Worm (Caenorhabditis elegans): ENCODE results near the gene dpy-26.

The dpy-26 gene

DNA sequence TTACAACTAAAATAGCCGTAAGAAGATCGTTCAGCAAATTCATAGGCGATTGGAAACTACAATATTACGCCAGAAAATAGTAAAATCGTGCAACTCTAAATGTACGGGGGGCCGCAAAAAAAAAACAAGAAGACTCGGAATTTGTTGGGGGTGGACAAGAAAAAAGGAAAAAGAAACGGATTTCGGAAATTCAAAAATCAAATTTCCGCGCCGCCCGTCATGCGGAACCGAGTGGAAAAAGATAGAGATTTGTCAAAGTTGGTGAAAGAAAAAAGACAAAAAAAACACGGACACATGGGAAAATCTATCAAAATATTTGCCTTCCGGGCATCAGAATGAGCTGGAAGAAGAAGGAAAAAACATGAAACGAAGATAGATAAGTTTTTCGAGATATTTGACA, 31.8 kb downstream of the dpy-26 start:
- no peak for TF ChIP-seq nhr-76 (tag; optimal IDR thresholded peaks at IDR 0.05)
- TF ChIP-seq ces-1 (GFP tag; optimal IDR thresholded peaks at IDR 0.05) = peak; percentile 56

DNA sequence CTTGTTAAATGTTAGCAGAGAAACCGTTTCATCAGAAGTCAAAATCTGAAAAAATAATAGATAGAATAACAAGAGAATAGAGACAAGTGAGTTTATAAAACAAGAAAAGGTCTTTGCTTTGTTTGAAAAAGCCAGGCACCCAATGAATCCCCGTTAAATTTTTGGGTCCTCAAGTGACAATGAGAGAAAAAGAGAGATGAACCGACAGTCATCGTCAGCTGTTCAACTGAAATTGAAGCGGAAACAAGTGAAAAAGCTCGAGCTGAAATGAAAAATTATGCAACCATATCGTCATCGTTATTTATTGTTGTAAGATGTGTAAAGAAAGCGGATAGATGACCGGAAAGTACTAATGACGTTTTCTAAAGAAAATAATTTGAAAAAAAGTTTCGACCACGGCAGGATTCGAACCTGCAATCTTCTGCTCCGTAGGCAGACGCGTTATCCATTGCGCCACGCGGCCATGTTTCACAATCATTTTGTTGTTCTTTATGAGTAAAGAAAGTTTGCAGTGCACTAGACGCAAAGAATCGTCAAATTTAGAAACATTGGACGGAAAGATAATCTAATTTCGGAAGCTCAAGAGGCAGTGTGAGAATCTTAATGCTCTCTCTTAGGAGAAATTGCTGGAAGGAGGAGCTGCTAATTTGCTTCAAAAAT, 33.5 kb downstream of the dpy-26 start, which contains the start of gene F08G5.3:
Gene F08G5.3 (minus strand): TSS at position 51 of the 660 bp plus-strand sequence.
- no peak for TF ChIP-seq bed-3 (GFP tag; optimal IDR thresholded peaks at IDR 0.05)
- no peak for TF ChIP-seq ceh-83 (GFP tag; optimal IDR thresholded peaks at IDR 0.05)
- peak; percentile 39 for TF ChIP-seq unc-120 (tag; optimal IDR thresholded peaks at IDR 0.05; ENCODE audit: poor library complexity, severe bottlenecking)
- no peak for TF ChIP-seq unc-62 (GFP tag; optimal IDR thresholded peaks at IDR 0.05)
- no peak for TF ChIP-seq mab-5 (tag; optimal IDR thresholded peaks at IDR 0.05)
- no peak for TF ChIP-seq flh-1 (GFP tag; optimal IDR thresholded peaks at IDR 0.05)
- TF ChIP-seq cnd-1 (tag; optimal IDR thresholded peaks at IDR 0.05) = no peak
- TF ChIP-seq unc-39 (tag; optimal IDR thresholded peaks at IDR 0.05) = no peak
- TF ChIP-seq zip-8 (tag; optimal IDR thresholded peaks at IDR 0.05) = no peak
- TF ChIP-seq pha-4 (tag; optimal IDR thresholded peaks at IDR 0.05) = no peak
- peak; percentile 31 for TF ChIP-seq sptf-1 (tag; optimal IDR thresholded peaks at IDR 0.05)
- TF ChIP-seq drap-1 (GFP tag; optimal IDR thresholded peaks at IDR 0.05) = peak; percentile 4
- no peak for TF ChIP-seq nhr-237 (tag; optimal IDR thresholded peaks at IDR 0.05)
- no peak for TF ChIP-seq elt-3 (tag; optimal IDR thresholded peaks at IDR 0.05)
- TF ChIP-seq nhr-28 (tag; optimal IDR thresholded peaks at IDR 0.05) = no peak
- peak; percentile 70 for TF ChIP-seq ces-1 (GFP tag; optimal IDR thresholded peaks at IDR 0.05)
- no peak for TF ChIP-seq lsy-2 (tag; optimal IDR thresholded peaks at IDR 0.05)
- no peak for TF ChIP-seq M03D4.4 (tag; optimal IDR thresholded peaks at IDR 0.05)
- TF ChIP-seq lin-13 (tag; optimal IDR thresholded peaks at IDR 0.05) = no peak
- no peak for TF ChIP-seq sem-2 (GFP tag; optimal IDR thresholded peaks at IDR 0.05)
- TF ChIP-seq snpc-4 (tag; optimal IDR thresholded peaks at IDR 0.05) = no peak
- TF ChIP-seq lin-32 (GFP tag; optimal IDR thresholded peaks at IDR 0.05) = no peak
- TF ChIP-seq nhr-12 (tag; optimal IDR thresholded peaks at IDR 0.05) = no peak
- no peak for TF ChIP-seq ztf-11 (tag; optimal IDR thresholded peaks at IDR 0.05)
- no peak for TF ChIP-seq tbx-8 (GFP tag; optimal IDR thresholded peaks at IDR 0.05)
- TF ChIP-seq nhr-76 (tag; optimal IDR thresholded peaks at IDR 0.05) = no peak
- no peak for TF ChIP-seq elt-1 (tag; optimal IDR thresholded peaks at IDR 0.05; ENCODE audit: borderline replicate concordance, insufficient read depth)
- no peak for TF ChIP-seq ceh-39 (tag; optimal IDR thresholded peaks at IDR 0.05)
- no peak for TF ChIP-seq mep-1 (tag; optimal IDR thresholded peaks at IDR 0.05)
- no peak for TF ChIP-seq mls-2 (tag; optimal IDR thresholded peaks at IDR 0.05)
- TF ChIP-seq nhr-2 (tag; optimal IDR thresholded peaks at IDR 0.05) = no peak
- peak; percentile 44 for TF ChIP-seq hlh-1 (tag; optimal IDR thresholded peaks at IDR 0.05)
- TF ChIP-seq blmp-1 (tag; optimal IDR thresholded peaks at IDR 0.05) = no peak

DNA sequence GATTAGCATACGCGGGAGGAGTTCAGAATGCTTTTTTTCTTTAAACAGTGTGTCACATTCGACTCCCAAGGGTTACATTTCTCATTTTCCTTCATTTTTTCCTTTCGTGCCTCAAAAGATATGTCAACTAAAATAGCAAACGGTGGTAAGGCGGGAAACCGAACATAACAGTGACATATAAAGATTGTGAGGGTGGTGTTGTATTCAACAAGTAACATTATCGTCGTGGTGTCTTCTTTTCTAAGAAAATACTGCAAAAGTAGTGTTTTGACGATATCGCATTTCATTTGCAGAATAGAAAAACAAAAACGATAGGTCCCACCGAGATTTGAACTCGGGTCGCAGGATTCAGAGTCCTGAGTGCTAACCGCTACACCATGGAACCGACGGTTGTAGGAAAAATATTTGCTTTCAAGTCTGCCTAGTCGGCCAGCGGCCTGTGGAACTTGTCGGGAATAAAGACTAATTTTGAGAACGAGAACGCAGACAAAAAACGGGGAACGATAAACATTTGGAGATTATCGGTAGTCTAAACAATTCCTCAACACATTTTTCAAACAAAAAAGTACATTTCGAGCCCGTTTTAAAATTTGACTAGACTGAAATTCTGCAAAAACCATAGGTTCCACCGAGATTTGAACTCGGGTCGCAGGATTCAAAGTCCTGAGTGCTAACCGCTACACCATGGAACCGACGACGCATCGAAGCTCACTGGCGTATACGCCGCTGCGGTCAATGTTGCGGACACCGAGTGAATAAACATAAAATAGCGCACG, 34.3 kb downstream of the dpy-26 start:
- TF ChIP-seq drap-1 (GFP tag; optimal IDR thresholded peaks at IDR 0.05) (no peak), lin-13 (tag; optimal IDR thresholded peaks at IDR 0.05) (no peak), elt-3 (tag; optimal IDR thresholded peaks at IDR 0.05) (no peak), cnd-1 (tag; optimal IDR thresholded peaks at IDR 0.05) (peak; percentile 35), sptf-1 (tag; optimal IDR thresholded peaks at IDR 0.05) (peak; percentile 52), ham-2 (GFP tag; optimal IDR thresholded peaks at IDR 0.05) (peak; percentile 48), nhr-76 (tag; optimal IDR thresholded peaks at IDR 0.05) (no peak), lin-32 (GFP tag; optimal IDR thresholded peaks at IDR 0.05) (peak; percentile 63), hlh-1 (tag; optimal IDR thresholded peaks at IDR 0.05) (no peak), M03D4.4 (tag; optimal IDR thresholded peaks at IDR 0.05) (peak; percentile 32), ceh-83 (GFP tag; optimal IDR thresholded peaks at IDR 0.05) (peak; percentile 34)

DNA sequence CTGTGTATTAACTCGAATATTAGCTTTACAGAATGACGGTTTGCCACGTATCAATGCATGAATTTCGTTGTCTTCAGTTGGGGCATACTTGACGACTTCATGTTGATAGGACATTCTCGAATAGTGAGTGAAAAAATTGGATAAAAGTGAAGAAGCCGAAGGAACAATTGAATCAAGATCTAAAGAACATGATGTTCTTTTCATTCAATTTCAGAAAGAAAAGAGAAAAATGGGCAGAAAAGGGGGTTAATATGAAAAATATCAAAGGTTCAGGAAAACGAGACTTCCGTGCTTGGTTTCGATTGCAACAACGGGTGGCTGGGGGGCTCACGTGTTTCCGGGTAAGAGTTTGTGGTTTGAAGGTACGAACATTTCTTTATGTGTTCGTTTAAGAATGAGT, 36.5 kb downstream of the dpy-26 start:
- no peak for TF ChIP-seq tbx-8 (GFP tag; optimal IDR thresholded peaks at IDR 0.05)
- TF ChIP-seq lin-32 (GFP tag; optimal IDR thresholded peaks at IDR 0.05) = no peak
- TF ChIP-seq elt-3 (tag; optimal IDR thresholded peaks at IDR 0.05) = no peak
- TF ChIP-seq unc-62 (GFP tag; optimal IDR thresholded peaks at IDR 0.05) = no peak
- no peak for TF ChIP-seq blmp-1 (tag; optimal IDR thresholded peaks at IDR 0.05)
- TF ChIP-seq ces-1 (GFP tag; optimal IDR thresholded peaks at IDR 0.05) = no peak
- no peak for TF ChIP-seq drap-1 (GFP tag; optimal IDR thresholded peaks at IDR 0.05)
- TF ChIP-seq snpc-4 (tag; optimal IDR thresholded peaks at IDR 0.05) = no peak
- no peak for TF ChIP-seq ham-2 (GFP tag; optimal IDR thresholded peaks at IDR 0.05)
- no peak for TF ChIP-seq sptf-1 (tag; optimal IDR thresholded peaks at IDR 0.05)
- TF ChIP-seq nhr-76 (tag; optimal IDR thresholded peaks at IDR 0.05) = no peak
- no peak for TF ChIP-seq nhr-2 (tag; optimal IDR thresholded peaks at IDR 0.05)
- no peak for TF ChIP-seq sem-2 (GFP tag; optimal IDR thresholded peaks at IDR 0.05)
- TF ChIP-seq M03D4.4 (tag; optimal IDR thresholded peaks at IDR 0.05) = no peak
- TF ChIP-seq pha-4 (tag; optimal IDR thresholded peaks at IDR 0.05) = no peak
- TF ChIP-seq flh-1 (GFP tag; optimal IDR thresholded peaks at IDR 0.05) = no peak
- TF ChIP-seq bed-3 (GFP tag; optimal IDR thresholded peaks at IDR 0.05) = no peak
- no peak for TF ChIP-seq ceh-83 (GFP tag; optimal IDR thresholded peaks at IDR 0.05)
- TF ChIP-seq nhr-28 (tag; optimal IDR thresholded peaks at IDR 0.05) = no peak
- TF ChIP-seq hlh-1 (tag; optimal IDR thresholded peaks at IDR 0.05) = no peak
